Fruit fly (Drosophila melanogaster) whole organism, embryonic: ENCODE data around the gene Hexo2.
A peak's percentile ranks its signal among the peaks of the same experiment; 100 is the strongest.

ENCODE experiments used
- Antp ChIP-seq: fragments of 200-800 bp; sonication (Bioruptor generic); optimal IDR thresholded peaks from 3 replicates; lab custom pipeline; 2016; ENCODE audit warnings: missing biosample characterization, missing genetic modification characterization
- Awh ChIP-seq: fragments of 200-800 bp; sonication (Bioruptor generic); IDR thresholded peaks from 2 replicates; pipeline ENCODE4, ENCODE4 v1.3.6; 2022; ENCODE audit warnings: missing biosample characterization, missing genetic modification characterization
- B-H1 ChIP-seq: fragments of 200-800 bp; sonication (Bioruptor generic); IDR thresholded peaks from 3 replicates; pipeline ENCODE4 v1.3.6; 2022; ENCODE audit warnings: missing biosample characterization, missing genetic modification characterization
- CG10147 ChIP-seq: fragments of 200-800 bp; sonication (Bioruptor generic); optimal IDR thresholded peaks from 2 replicates; lab custom pipeline; 2019; ENCODE audit warnings: missing biosample characterization, mild to moderate bottlenecking, missing genetic modification characterization, moderate library complexity
- CG11093 ChIP-seq: fragments of 200-800 bp; sonication (Bioruptor generic); IDR thresholded peaks from 3 replicates; pipeline ENCODE4 v1.3.6; 2022; ENCODE audit warnings: missing biosample characterization, missing genetic modification characterization
- CG11695 ChIP-seq: fragments of 200-800 bp; sonication (Bioruptor generic); IDR thresholded peaks from 3 replicates; pipeline ENCODE4 v1.3.6; 2022; ENCODE audit warnings: missing biosample characterization, missing genetic modification characterization
- CG12155 ChIP-seq: fragments of 200-800 bp; sonication (Bioruptor generic); optimal IDR thresholded peaks from 3 replicates; lab custom pipeline; 2016; ENCODE audit warnings: missing biosample characterization, missing genetic modification characterization
- CG12219 ChIP-seq: fragments of 200-800 bp; sonication (Bioruptor generic); optimal IDR thresholded peaks from 3 replicates; lab custom pipeline; 2018; ENCODE audit warnings: missing biosample characterization, mild to moderate bottlenecking, missing genetic modification characterization
- CG12942 ChIP-seq: fragments of 200-800 bp; sonication (Bioruptor generic); optimal IDR thresholded peaks from 3 replicates; lab custom pipeline; 2016; ENCODE audit warnings: missing biosample characterization, missing genetic modification characterization
- CG13624 ChIP-seq: fragments of 200-800 bp; sonication (Bioruptor generic); optimal IDR thresholded peaks from 2 replicates; lab custom pipeline; 2016; ENCODE audit warnings: missing biosample characterization, missing genetic modification characterization
- CG15011 ChIP-seq: fragments of 200-800 bp; sonication (Bioruptor generic); optimal IDR thresholded peaks from 3 replicates; lab custom pipeline; 2018; ENCODE audit warnings: missing biosample characterization, mild to moderate bottlenecking, missing genetic modification characterization
- CG18476 ChIP-seq: fragments of 200-800 bp; sonication (Bioruptor generic); optimal IDR thresholded peaks from 2 replicates; lab custom pipeline; 2016; ENCODE audit warnings: missing biosample characterization, mild to moderate bottlenecking, missing genetic modification characterization
- CG2199 ChIP-seq: fragments of 200-800 bp; sonication (Bioruptor generic); IDR thresholded peaks from 3 replicates; pipeline ENCODE4 v1.3.6; 2022; ENCODE audit warnings: missing biosample characterization, missing genetic modification characterization
- CG31365 ChIP-seq: fragments of 200-800 bp; sonication (Bioruptor generic); optimal IDR thresholded peaks from 2 replicates; lab custom pipeline; 2018; ENCODE audit warnings: missing biosample characterization, mild to moderate bottlenecking, missing genetic modification characterization
- CG32767 ChIP-seq: fragments of 200-800 bp; sonication (Bioruptor generic); IDR thresholded peaks from 2 replicates; pipeline ENCODE4 v1.3.6; 2022; ENCODE audit warnings: missing biosample characterization, missing genetic modification characterization
- CG6272 ChIP-seq: fragments of 200-800 bp; sonication (Bioruptor generic); IDR thresholded peaks from 2 replicates; pipeline ENCODE4 v1.3.6; 2022; ENCODE audit warnings: missing biosample characterization, missing genetic modification characterization
- CG7372 ChIP-seq: fragments of 200-800 bp; sonication (Bioruptor generic); IDR thresholded peaks from 2 replicates; pipeline ENCODE4 v1.3.6; 2022; ENCODE audit warnings: missing biosample characterization, missing genetic modification characterization
- CG7556 ChIP-seq: fragments of 200-800 bp; sonication (Bioruptor generic); optimal IDR thresholded peaks from 2 replicates; lab custom pipeline; 2017; ENCODE audit warnings: missing biosample characterization, mild to moderate bottlenecking, missing genetic modification characterization
- CG8478 ChIP-seq: fragments of >200 bp; optimal IDR thresholded peaks from 2 replicates; lab custom pipeline; 2018
- CG9932 ChIP-seq: fragments of 200-800 bp; sonication (Bioruptor generic); IDR thresholded peaks from 2 replicates; pipeline ENCODE4 v1.3.6; 2022; ENCODE audit warnings: missing biosample characterization, missing genetic modification characterization
- CoRest ChIP-seq: fragments of 200-800 bp; sonication (Bioruptor generic); optimal IDR thresholded peaks from 3 replicates; lab custom pipeline; 2018; ENCODE audit warnings: missing biosample characterization, mild to moderate bottlenecking, missing genetic modification characterization, moderate library complexity
- D19A ChIP-seq: fragments of 200-800 bp; optimal IDR thresholded peaks from 3 replicates; lab custom pipeline; 2019; ENCODE audit warnings: missing biosample characterization, mild to moderate bottlenecking, missing genetic modification characterization, moderate library complexity
- Doc2 ChIP-seq: fragments of 200-800 bp; sonication (Bioruptor generic); IDR thresholded peaks from 2 replicates; pipeline ENCODE4 v1.3.6; 2022; ENCODE audit warnings: missing biosample characterization, missing genetic modification characterization
- Eip74EF ChIP-seq, 2 experiments: fragments of 200-800 bp in 1 of 2; fragments of >200 bp in 1 of 2; sonication (Bioruptor generic) in 1 of 2; optimal IDR thresholded peaks; 2 replicates each; lab custom pipeline; 2017 to 2019; ENCODE audit warnings: missing biosample characterization in 2 of 2, missing genetic modification characterization in 2 of 2, mild to moderate bottlenecking in 1 of 2, moderate library complexity in 1 of 2
- Fer3 ChIP-seq: fragments of 200-800 bp; sonication (Bioruptor generic); optimal IDR thresholded peaks from 2 replicates; lab custom pipeline; 2018; ENCODE audit warnings: missing biosample characterization, mild to moderate bottlenecking, missing genetic modification characterization, moderate library complexity
- Gsc ChIP-seq: fragments of 200-800 bp; sonication (Bioruptor generic); IDR thresholded peaks from 2 replicates; pipeline ENCODE4 v1.3.6; 2022; ENCODE audit warnings: missing biosample characterization, missing genetic modification characterization
- Lhr ChIP-seq: fragments of 200-800 bp; sonication (Bioruptor generic); optimal IDR thresholded peaks from 3 replicates; lab custom pipeline; 2017; ENCODE audit warnings: mild to moderate bottlenecking, missing biosample characterization, missing genetic modification reagents, missing genetic modification characterization
- NK7.1 ChIP-seq: fragments of 200-800 bp; sonication (Bioruptor generic); optimal IDR thresholded peaks from 3 replicates; lab custom pipeline; 2016; ENCODE audit warnings: missing biosample characterization, missing genetic modification characterization
- Rfx ChIP-seq: fragments of 200-800 bp; sonication (Bioruptor generic); IDR thresholded peaks from 2 replicates; pipeline ENCODE4 v1.3.6; 2022; ENCODE audit warnings: missing biosample characterization, missing genetic modification characterization
- Rx ChIP-seq: fragments of 200-800 bp; sonication (Bioruptor generic); IDR thresholded peaks from 2 replicates; pipeline ENCODE4 v1.3.6; 2022; ENCODE audit warnings: missing biosample characterization, missing genetic modification characterization
- Side ChIP-seq: fragments of 200-800 bp; sonication (Bioruptor generic); optimal IDR thresholded peaks from 2 replicates; lab custom pipeline; 2016; ENCODE audit warnings: missing biosample characterization, missing genetic modification characterization
- Stat92E ChIP-seq, 3 experiments: fragments of >200 bp in 2 of 3; fragments of 200-800 bp in 1 of 3; sonication (Bioruptor generic) in 1 of 3; optimal IDR thresholded peaks; 2 replicates each; lab custom pipeline; 2017 to 2019; ENCODE audit warnings: missing biosample characterization in 3 of 3, missing genetic modification characterization in 3 of 3, mild to moderate bottlenecking in 1 of 3, moderate library complexity in 1 of 3
- TFAM ChIP-seq: fragments of 200-800 bp; sonication (Bioruptor generic); optimal IDR thresholded peaks from 2 replicates; lab custom pipeline; 2017; ENCODE audit warnings: missing biosample characterization, missing genetic modification characterization, inconsistent platforms
- Xrp1 ChIP-seq: fragments of 200-800 bp; sonication (Bioruptor generic); IDR thresholded peaks from 2 replicates; pipeline ENCODE4 v1.3.6; 2022; ENCODE audit warnings: missing biosample characterization, missing genetic modification characterization
- aop ChIP-seq: fragments of 200-800 bp; sonication (Bioruptor generic); IDR thresholded peaks from 2 replicates; pipeline ENCODE4 v1.3.6; 2022; ENCODE audit warnings: missing biosample characterization, missing genetic modification characterization
- ap ChIP-seq: fragments of 200-800 bp; sonication (Bioruptor generic); IDR thresholded peaks from 2 replicates; pipeline ENCODE4 v1.3.6; 2022; ENCODE audit warnings: missing biosample characterization, missing genetic modification characterization
- az2 ChIP-seq: fragments of 200-800 bp; sonication (Bioruptor generic); optimal IDR thresholded peaks from 3 replicates; lab custom pipeline; 2016; ENCODE audit warnings: missing biosample characterization, missing genetic modification characterization
- chm ChIP-seq: fragments of 200-800 bp; sonication (Bioruptor generic); IDR thresholded peaks from 2 replicates; pipeline ENCODE4 v1.3.6; 2022; ENCODE audit warnings: missing biosample characterization, missing genetic modification characterization
- ci ChIP-seq: fragments of 200-800 bp; sonication (Bioruptor generic); IDR thresholded peaks from 3 replicates; pipeline ENCODE4 v1.3.6; 2022; ENCODE audit warnings: missing biosample characterization, missing genetic modification characterization
- danr ChIP-seq: fragments of 200-800 bp; sonication (Bioruptor generic); IDR thresholded peaks from 2 replicates; pipeline ENCODE4 v1.3.6; 2022; ENCODE audit warnings: missing biosample characterization, missing genetic modification characterization
- dysf ChIP-seq: fragments of 200-800 bp; sonication (Bioruptor generic); IDR thresholded peaks from 3 replicates; pipeline ENCODE4 v1.3.6; 2022; ENCODE audit warnings: missing biosample characterization, missing genetic modification characterization
- fd96Cb ChIP-seq: fragments of 200-800 bp; sonication (Bioruptor generic); optimal IDR thresholded peaks from 2 replicates; lab custom pipeline; 2018; ENCODE audit warnings: missing biosample characterization, mild to moderate bottlenecking, missing genetic modification characterization, moderate library complexity
- h ChIP-seq: fragments of >200 bp; optimal IDR thresholded peaks from 2 replicates; lab custom pipeline; 2017
- lola ChIP-seq, 3 experiments: fragments of >200 bp in 2 of 3; fragments of 200-800 bp in 1 of 3; sonication (Bioruptor generic) in 1 of 3; optimal IDR thresholded peaks; 2 replicates each; lab custom pipeline; 2017 to 2019; ENCODE audit warnings: missing biosample characterization in 3 of 3, missing genetic modification characterization in 3 of 3, mild to moderate bottlenecking in 1 of 3, moderate library complexity in 1 of 3
- mirr ChIP-seq: fragments of 200-800 bp; sonication (Bioruptor generic); optimal IDR thresholded peaks from 3 replicates; lab custom pipeline; 2018; ENCODE audit warnings: missing biosample characterization, mild to moderate bottlenecking, missing genetic modification characterization
- row ChIP-seq: fragments of 200-800 bp; sonication (Bioruptor generic); IDR thresholded peaks from 3 replicates; pipeline ENCODE4 v1.3.6; 2022; ENCODE audit warnings: missing biosample characterization, missing genetic modification characterization
- toy ChIP-seq: fragments of 200-800 bp; sonication (Bioruptor generic); IDR thresholded peaks from 2 replicates; pipeline ENCODE4 v1.3.6; 2022; ENCODE audit warnings: missing biosample characterization, missing genetic modification characterization
- wor ChIP-seq: fragments of 200-800 bp; sonication (Bioruptor generic); IDR thresholded peaks from 2 replicates; pipeline ENCODE4 v1.3.6; 2022; ENCODE audit warnings: missing biosample characterization, missing genetic modification characterization
- zf30C ChIP-seq: fragments of 200-800 bp; sonication (Bioruptor generic); optimal IDR thresholded peaks from 3 replicates; lab custom pipeline; 2018; ENCODE audit warnings: missing biosample characterization, mild to moderate bottlenecking, missing genetic modification characterization

The Hexo2 gene

DNA sequence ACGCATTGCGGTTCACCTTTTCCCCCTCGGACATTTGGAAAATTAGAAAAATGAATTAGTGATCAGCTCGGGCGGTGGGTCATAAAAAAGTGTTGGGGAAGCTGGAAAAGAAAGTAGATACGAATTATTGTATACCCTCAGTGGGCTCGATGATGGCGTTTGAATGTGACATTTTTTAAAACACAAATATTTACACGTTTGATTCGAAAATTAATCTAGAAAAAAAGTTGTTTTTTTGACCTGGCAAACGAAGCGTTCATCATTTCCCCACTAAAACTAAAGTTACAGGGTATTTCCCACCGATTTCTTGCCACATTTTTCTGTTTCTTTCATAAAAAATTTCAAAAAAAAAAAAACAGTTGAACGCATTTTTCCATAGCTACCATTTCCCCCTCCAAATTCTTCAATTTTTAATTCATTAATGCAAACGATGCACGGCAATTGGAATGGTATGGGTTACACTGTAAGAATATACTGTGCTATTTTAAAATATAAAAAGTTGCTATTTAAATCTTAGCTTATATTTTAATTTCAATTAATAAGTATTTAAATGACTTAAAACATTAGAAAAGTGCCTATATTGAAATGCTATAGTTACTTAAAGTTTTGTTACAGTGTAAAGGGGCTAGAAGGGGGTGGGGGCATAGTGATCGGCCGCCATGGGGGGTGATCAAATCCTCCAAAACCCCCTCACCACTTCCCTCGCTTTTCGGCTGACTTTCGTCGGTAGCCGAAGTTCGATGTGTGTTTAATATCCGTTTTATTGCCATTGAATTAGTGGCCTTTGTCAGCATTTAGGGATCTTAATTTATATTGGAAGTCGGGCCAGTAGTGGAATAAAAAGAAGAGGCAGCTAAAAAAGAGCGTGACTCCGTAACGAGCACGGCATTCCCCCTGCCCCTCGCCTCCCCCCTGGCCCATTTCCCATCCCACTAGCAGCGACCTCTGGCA is 37.8 kb upstream of the Hexo2 start (continued):
- TF ChIP-seq Side (GFP tag; lab: Kevin White, UChicago) (no peak), Stat92E (GFP tag; optimal IDR thresholded peaks at IDR 0.05; lab: Kevin White, UChicago) (no peak), row (peak; percentile 67), CG9932 (GFP tag; lab: Robert Waterston, UW) (no peak), CG12155 (no peak), D19A (peak; percentile 52), CG8478 (lab: Kevin White, UChicago) (no peak), zf30C (GFP tag; lab: Kevin White, UChicago) (peak; percentile 52), ap (GFP tag; lab: Robert Waterston, UW) (peak; percentile 55; the same call in 1 of the 2 replicates), CG13624 (GFP tag; lab: Kevin White, UChicago) (no peak), CG6272 (GFP tag; lab: Robert Waterston, UW) (peak; percentile 51; the same call in 1 of the 2 replicates), CG12942 (GFP tag; lab: Kevin White, UChicago) (no peak), CG18476 (no peak), az2 (GFP tag; lab: Kevin White, UChicago) (peak; percentile 27), CG15011 (GFP tag; lab: Kevin White, UChicago) (no peak), wor (GFP tag; lab: Robert Waterston, UW) (peak; percentile 62), B-H1 (GFP tag; lab: Robert Waterston, UW) (no peak), Eip74EF (GFP tag; optimal IDR thresholded peaks at IDR 0.05; lab: Kevin White, UChicago) (no peak), dysf (GFP tag; lab: Robert Waterston, UW) (peak; percentile 57; the same call in 1 of the 3 replicates), danr (peak; percentile 20; the same call in 1 of the 2 replicates), Antp (GFP tag; lab: Kevin White, UChicago) (peak; percentile 29), CG31365 (no peak), Gsc (GFP tag; lab: Robert Waterston, UW) (peak; percentile 43; the same call in 1 of the 2 replicates), CG12219 (no peak), CG11093 (peak; percentile 65; the same call in 2 of the 3 replicates), ci (peak; percentile 85), toy (GFP tag; lab: Robert Waterston, UW) (no peak), mirr (GFP tag; lab: Kevin White, UChicago) (no peak), lola (GFP tag; optimal IDR thresholded peaks at IDR 0.05; lab: Kevin White, UChicago) (peak in 1 of 3 experiments; percentile 75), TFAM (no peak), Rx (GFP tag; lab: Robert Waterston, UW) (peak; percentile 59), Lhr (peak; percentile 14), CG10147 (GFP tag; lab: Kevin White, UChicago) (no peak), Doc2 (GFP tag; lab: Robert Waterston, UW) (no peak), Fer3 (tag; lab: Kevin White, UChicago) (no peak), h (lab: Kevin White, UChicago) (no peak), NK7.1 (no peak), CG11695 (peak; percentile 40; the same call in 1 of the 3 replicates), Xrp1 (GFP tag; lab: Robert Waterston, UW) (peak; percentile 79), CG32767 (peak; percentile 43; the same call in 1 of the 2 replicates), CG7556 (GFP tag; lab: Kevin White, UChicago) (peak; percentile 18), CG7372 (GFP tag; lab: Robert Waterston, UW) (0 out of 2 replicates have a peak, but pooled peaks have one; percentile 7), CoRest (peak; percentile 38), fd96Cb (tag; lab: Kevin White, UChicago) (peak; percentile 42), CG2199 (peak; percentile 28; the same call in 1 of the 3 replicates), chm (GFP tag; lab: Robert Waterston, UW) (peak; percentile 60; the same call in 1 of the 2 replicates), aop (GFP tag; lab: Robert Waterston, UW) (0 out of 2 replicates have a peak, but pooled peaks have one; percentile 12), Rfx (GFP tag; lab: Robert Waterston, UW) (0 out of 2 replicates have a peak, but pooled peaks have one; percentile 7), Awh (GFP tag; lab: Robert Waterston, UW) (peak; percentile 84)
